Fruit fly (Drosophila melanogaster): ENCODE results near the gene eIF3g1.
A peak's percentile ranks its signal among the peaks of the same experiment; 100 is the strongest.

eIF3g1 gene

DNA sequence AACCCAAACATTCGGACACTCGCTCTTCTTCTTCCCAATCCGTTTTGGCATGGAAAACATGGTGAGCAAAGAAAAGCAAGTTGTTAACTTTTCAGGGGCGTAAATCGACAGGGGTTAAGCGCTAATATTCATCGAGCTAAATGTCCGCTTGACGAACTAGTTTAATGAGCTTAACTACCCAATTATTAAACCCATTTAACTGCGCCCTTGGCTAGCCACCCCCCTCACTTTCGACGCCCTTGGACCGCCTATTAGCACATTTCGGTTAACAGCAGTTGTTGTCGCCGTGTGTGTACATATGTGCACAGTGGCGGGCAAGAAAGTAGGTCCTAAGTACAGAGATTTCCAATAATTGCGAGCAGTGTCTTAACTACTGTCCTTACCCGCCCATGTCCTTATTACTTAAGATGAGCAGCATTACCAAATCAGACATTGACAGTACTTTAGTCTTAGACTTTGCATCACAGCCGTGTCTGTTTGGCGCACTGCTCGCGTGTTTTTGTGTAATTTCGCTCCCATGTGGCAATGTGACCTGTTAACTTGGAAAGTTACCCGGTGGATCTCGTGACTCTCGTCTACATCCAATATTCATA lies 20.6 kb downstream of the eIF3g1 start (continued):
- peak; percentile 95 for TF ChIP-seq Ptx1 (GFP tag; IDR thresholded peaks at IDR 0.05)
- peak; percentile 87 for TF ChIP-seq CG1602 (GFP tag; optimal IDR thresholded peaks at IDR 0.05)
- peak; percentile 90 for TF ChIP-seq CG10147 (GFP tag; optimal IDR thresholded peaks at IDR 0.05)
- peak; percentile 97 for TF ChIP-seq pho (GFP tag; optimal IDR thresholded peaks at IDR 0.05)
- peak; percentile 91 for TF ChIP-seq CG6272 (GFP tag; IDR thresholded peaks at IDR 0.05)
- TF ChIP-seq CG30431 (GFP tag; optimal IDR thresholded peaks at IDR 0.05) = peak; percentile 90
- peak; percentile 87 for TF ChIP-seq CG7987 (GFP tag; optimal IDR thresholded peaks at IDR 0.05)
- no peak for TF ChIP-seq CG1832 (GFP tag; optimal IDR thresholded peaks at IDR 0.05)
- TF ChIP-seq CG4707 (GFP tag; optimal IDR thresholded peaks at IDR 0.05) = peak; percentile 39
- peak; percentile 95 for TF ChIP-seq Side (GFP tag; optimal IDR thresholded peaks at IDR 0.05)
- TF ChIP-seq cad (GFP tag; optimal IDR thresholded peaks at IDR 0.05) = no peak
- TF ChIP-seq z (GFP tag; IDR thresholded peaks at IDR 0.05) = 0 out of 3 replicates have a peak, but pooled peaks have one; percentile 36
- TF ChIP-seq CG2199 (GFP tag; IDR thresholded peaks at IDR 0.05) = peak; percentile 85; the same call in 2 of the 3 replicates
- TF ChIP-seq Dref (GFP tag; IDR thresholded peaks at IDR 0.05) = peak; percentile 42
- TF ChIP-seq CG2129 (GFP tag; IDR thresholded peaks at IDR 0.05; ENCODE audit: partially characterized antibody) = no peak
- TF ChIP-seq CG4282 (GFP tag; optimal IDR thresholded peaks at IDR 0.05) = peak; percentile 92
- peak; percentile 47; the same call in 1 of the 2 replicates for TF ChIP-seq CG10959 (GFP tag; IDR thresholded peaks at IDR 0.05)
- TF ChIP-seq CG7963 (GFP tag; IDR thresholded peaks at IDR 0.05; ENCODE audit: partially characterized antibody) = no peak
- peak; percentile 96 for TF ChIP-seq Dip3 (GFP tag; optimal IDR thresholded peaks at IDR 0.05)
- TF ChIP-seq HLH4C (GFP tag; IDR thresholded peaks at IDR 0.05; ENCODE audit: partially characterized antibody) = no peak
- TF ChIP-seq lmd (GFP tag; IDR thresholded peaks at IDR 0.05) = peak; percentile 95
- no peak for TF ChIP-seq fru (optimal IDR thresholded peaks at IDR 0.05)
- peak; percentile 78 for TF ChIP-seq CG1233 (GFP tag; optimal IDR thresholded peaks at IDR 0.05)
- no peak for TF ChIP-seq pita (GFP tag; optimal IDR thresholded peaks at IDR 0.05)
- TF ChIP-seq ERR (GFP tag; optimal IDR thresholded peaks at IDR 0.05) = peak; percentile 91
- no peak for TF ChIP-seq CG14860 (GFP tag; IDR thresholded peaks at IDR 0.05; ENCODE audit: partially characterized antibody)
- TF ChIP-seq danr (GFP tag; IDR thresholded peaks at IDR 0.05) = peak; percentile 79
- TF ChIP-seq CG2712 (tag; optimal IDR thresholded peaks at IDR 0.05) = peak; percentile 81
- peak; percentile 79 for TF ChIP-seq Max (GFP tag; optimal IDR thresholded peaks at IDR 0.05)
- peak; percentile 71 for TF ChIP-seq tap (tag; optimal IDR thresholded peaks at IDR 0.05)
- TF ChIP-seq pfk (GFP tag; optimal IDR thresholded peaks at IDR 0.05) = no peak
- TF ChIP-seq CG34376 (GFP tag; optimal IDR thresholded peaks at IDR 0.05) = peak; percentile 50
- TF ChIP-seq CG17912 (GFP tag; optimal IDR thresholded peaks at IDR 0.05) = no peak
- TF ChIP-seq CG11398 (GFP tag; optimal IDR thresholded peaks at IDR 0.05) = peak; percentile 90
- peak; percentile 73 for TF ChIP-seq odd (GFP tag; optimal IDR thresholded peaks at IDR 0.05)
- TF ChIP-seq Mes4 (GFP tag; optimal IDR thresholded peaks at IDR 0.05) = peak; percentile 80
- peak; percentile 93 for TF ChIP-seq caup (GFP tag; optimal IDR thresholded peaks at IDR 0.05; ENCODE audit: severe bottlenecking)
- peak; percentile 82 for TF ChIP-seq CG12299 (tag; optimal IDR thresholded peaks at IDR 0.05)
- peak; percentile 52 for TF ChIP-seq CG15696 (tag; optimal IDR thresholded peaks at IDR 0.05)
- peak; percentile 91 for TF ChIP-seq Dek (tag; optimal IDR thresholded peaks at IDR 0.05)
- peak; percentile 93 for TF ChIP-seq Aef1 (GFP tag; IDR thresholded peaks at IDR 0.05)
- TF ChIP-seq Scr (GFP tag; IDR thresholded peaks at IDR 0.05; ENCODE audit: partially characterized antibody) = no peak
- TF ChIP-seq CG1024 (GFP tag; IDR thresholded peaks at IDR 0.05) = peak; percentile 62
- peak; percentile 91 for TF ChIP-seq CG2678 (tag; optimal IDR thresholded peaks at IDR 0.05)
- peak; percentile 92 for TF ChIP-seq NfI (GFP tag; optimal IDR thresholded peaks at IDR 0.05)
- TF ChIP-seq CG14667 (GFP tag; IDR thresholded peaks at IDR 0.05) = peak; percentile 90
- TF ChIP-seq B-H1 (GFP tag; IDR thresholded peaks at IDR 0.05) = peak; percentile 89
- TF ChIP-seq Sin3A (optimal IDR thresholded peaks at IDR 0.05) = no peak
- TF ChIP-seq Tbp (GFP tag; optimal IDR thresholded peaks at IDR 0.05) = no peak
- peak; percentile 77 for TF ChIP-seq dimm (GFP tag; IDR thresholded peaks at IDR 0.05)
